Fruit fly (Drosophila melanogaster) whole organism, embryonic: ENCODE results near the gene Pde6.
A peak's percentile ranks its signal among the peaks of the same experiment; 100 is the strongest.

Experiments
- Atf3 ChIP-seq: fragments of 200-800 bp; sonication (Bioruptor generic); optimal IDR thresholded peaks from 3 replicates; lab custom pipeline; 2016; ENCODE audit warnings: missing biosample characterization, missing genetic modification characterization
- CG10543 ChIP-seq: fragments of 200-800 bp; sonication (Bioruptor generic); optimal IDR thresholded peaks from 3 replicates; lab custom pipeline; 2017; ENCODE audit warnings: missing biosample characterization, mild to moderate bottlenecking, missing genetic modification characterization, moderate library complexity
- CG10959 ChIP-seq: fragments of 200-800 bp; sonication (Bioruptor generic); IDR thresholded peaks from 2 replicates; pipeline ENCODE4 v1.3.6; 2022; ENCODE audit warnings: missing biosample characterization, missing genetic modification characterization
- CG12104 ChIP-seq: fragments of 200-800 bp; sonication (Bioruptor generic); optimal IDR thresholded peaks from 3 replicates; lab custom pipeline; 2016; ENCODE audit warnings: missing biosample characterization, missing genetic modification characterization
- CG12236 ChIP-seq: fragments of 200-800 bp; sonication (Bioruptor generic); optimal IDR thresholded peaks from 2 replicates; lab custom pipeline; 2016; ENCODE audit warnings: missing biosample characterization, missing genetic modification characterization
- CG12391 ChIP-seq: fragments of 200-800 bp; sonication (Bioruptor generic); optimal IDR thresholded peaks from 3 replicates; lab custom pipeline; 2018; ENCODE audit warnings: missing biosample characterization, mild to moderate bottlenecking, missing genetic modification characterization, moderate library complexity
- CG13287 ChIP-seq: fragments of 200-800 bp; sonication (Bioruptor generic); IDR thresholded peaks from 2 replicates; pipeline ENCODE4 v1.3.6; 2022; ENCODE audit warnings: missing biosample characterization, missing genetic modification characterization; ENCODE audit not compliant: partially characterized antibody
- CG14710 ChIP-seq: fragments of 200-800 bp; sonication (Bioruptor generic); optimal IDR thresholded peaks from 3 replicates; lab custom pipeline; 2019; ENCODE audit warnings: missing biosample characterization, mild to moderate bottlenecking, missing genetic modification characterization, moderate library complexity
- CG16779 ChIP-seq: fragments of 200-800 bp; sonication (Bioruptor generic); IDR thresholded peaks from 2 replicates; pipeline ENCODE4 v1.3.6; 2022; ENCODE audit warnings: missing biosample characterization, missing genetic modification characterization
- CG2129 ChIP-seq: fragments of 200-800 bp; sonication (Bioruptor generic); IDR thresholded peaks from 2 replicates; pipeline ENCODE4 v1.3.6; 2022; ENCODE audit warnings: missing biosample characterization, missing genetic modification characterization; ENCODE audit not compliant: partially characterized antibody
- CG2199 ChIP-seq: fragments of 200-800 bp; sonication (Bioruptor generic); IDR thresholded peaks from 3 replicates; pipeline ENCODE4 v1.3.6; 2022; ENCODE audit warnings: missing biosample characterization, missing genetic modification characterization
- CG30403 ChIP-seq: fragments of 200-800 bp; sonication (Bioruptor generic); optimal IDR thresholded peaks from 3 replicates; lab custom pipeline; 2016; ENCODE audit warnings: missing biosample characterization, missing genetic modification characterization
- CG32532 ChIP-seq: fragments of 200-800 bp; sonication (Bioruptor generic); IDR thresholded peaks from 2 replicates; pipeline ENCODE4 v1.3.6; 2022; ENCODE audit warnings: missing biosample characterization, missing genetic modification characterization
- CG42726 ChIP-seq: fragments of 200-800 bp; sonication (Bioruptor generic); IDR thresholded peaks from 2 replicates; pipeline ENCODE4 v1.3.6; 2022; ENCODE audit warnings: missing biosample characterization, missing genetic modification characterization; ENCODE audit not compliant: partially characterized antibody
- CG4424 ChIP-seq: fragments of 200-800 bp; sonication (Bioruptor generic); optimal IDR thresholded peaks from 3 replicates; lab custom pipeline; 2016; ENCODE audit warnings: missing biosample characterization, missing genetic modification characterization
- CG4854 ChIP-seq: fragments of 200-800 bp; sonication (Bioruptor generic); optimal IDR thresholded peaks from 2 replicates; lab custom pipeline; 2016; ENCODE audit warnings: missing biosample characterization, missing genetic modification characterization, inconsistent platforms
- CG7556 ChIP-seq: fragments of 200-800 bp; sonication (Bioruptor generic); optimal IDR thresholded peaks from 2 replicates; lab custom pipeline; 2017; ENCODE audit warnings: missing biosample characterization, mild to moderate bottlenecking, missing genetic modification characterization
- CG7786 ChIP-seq: fragments of 200-800 bp; sonication (Bioruptor generic); optimal IDR thresholded peaks from 2 replicates; lab custom pipeline; 2016; ENCODE audit warnings: missing biosample characterization, missing genetic modification characterization
- CG9437 ChIP-seq: fragments of 200-800 bp; sonication (Bioruptor generic); optimal IDR thresholded peaks from 2 replicates; lab custom pipeline; 2018; ENCODE audit warnings: missing biosample characterization, mild to moderate bottlenecking, missing genetic modification characterization
- CG9609 ChIP-seq: fragments of 200-800 bp; sonication (Bioruptor generic); optimal IDR thresholded peaks from 3 replicates; lab custom pipeline; 2016; ENCODE audit warnings: missing biosample characterization, missing genetic modification characterization
- CHES-1-like ChIP-seq: fragments of 200-800 bp; sonication (Bioruptor generic); optimal IDR thresholded peaks from 2 replicates; lab custom pipeline; 2016; ENCODE audit warnings: missing biosample characterization, missing genetic modification characterization
- D19A ChIP-seq: fragments of 200-800 bp; optimal IDR thresholded peaks from 3 replicates; lab custom pipeline; 2019; ENCODE audit warnings: missing biosample characterization, mild to moderate bottlenecking, missing genetic modification characterization, moderate library complexity
- D19B ChIP-seq: fragments of 200-800 bp; sonication (Bioruptor generic); optimal IDR thresholded peaks from 2 replicates; lab custom pipeline; 2017; ENCODE audit warnings: missing biosample characterization, mild to moderate bottlenecking, missing genetic modification characterization
- Dip2 ChIP-seq: fragments of 200-800 bp; sonication (Bioruptor generic); IDR thresholded peaks from 2 replicates; pipeline ENCODE4 v1.3.6; 2022; ENCODE audit warnings: missing biosample characterization, missing genetic modification characterization
- Dll ChIP-seq: fragments of 200-800 bp; sonication (Bioruptor generic); IDR thresholded peaks from 4 replicates; pipeline ENCODE4 v1.3.6; 2022; ENCODE audit warnings: missing biosample characterization, missing genetic modification characterization; ENCODE audit not compliant: partially characterized antibody
- Doc2 ChIP-seq: fragments of 200-800 bp; sonication (Bioruptor generic); IDR thresholded peaks from 2 replicates; pipeline ENCODE4 v1.3.6; 2022; ENCODE audit warnings: missing biosample characterization, missing genetic modification characterization
- Hr3 ChIP-seq: fragments of 200-800 bp; sonication (Bioruptor generic); optimal IDR thresholded peaks from 3 replicates; lab custom pipeline; 2016; ENCODE audit warnings: missing biosample characterization, missing genetic modification characterization
- MBD-R2 ChIP-seq: fragments of 200-800 bp; sonication (Bioruptor generic); IDR thresholded peaks from 2 replicates; pipeline ENCODE4 v1.3.6; 2022; ENCODE audit warnings: missing biosample characterization, missing genetic modification characterization
- MESR4 ChIP-seq: fragments of 200-800 bp; sonication (Bioruptor generic); optimal IDR thresholded peaks from 2 replicates; lab custom pipeline; 2018; ENCODE audit warnings: missing biosample characterization, mild to moderate bottlenecking, missing genetic modification characterization, moderate library complexity
- Mrtf ChIP-seq: fragments of 200-800 bp; sonication (Bioruptor generic); IDR thresholded peaks from 3 replicates; pipeline ENCODE4 v1.3.6; 2022; ENCODE audit warnings: missing biosample characterization, missing genetic modification characterization
- NC2β ChIP-seq: fragments of 200-800 bp; sonication (Bioruptor generic); optimal IDR thresholded peaks from 2 replicates; lab custom pipeline; 2016; ENCODE audit warnings: missing biosample characterization, missing genetic modification characterization
- ato ChIP-seq: fragments of 200-800 bp; sonication (Bioruptor generic); IDR thresholded peaks from 2 replicates; pipeline ENCODE4 v1.3.6; 2022; ENCODE audit warnings: missing biosample characterization, missing genetic modification characterization; ENCODE audit not compliant: partially characterized antibody
- cwo ChIP-seq: fragments of 200-800 bp; sonication (Bioruptor generic); optimal IDR thresholded peaks from 3 replicates; lab custom pipeline; 2017; ENCODE audit warnings: missing biosample characterization, missing genetic modification characterization, mild to moderate bottlenecking, moderate library complexity, missing genetic modification reagents
- dan ChIP-seq: fragments of 200-800 bp; sonication (Bioruptor generic); IDR thresholded peaks from 2 replicates; pipeline ENCODE4 v1.3.6; 2022; ENCODE audit warnings: missing biosample characterization, missing genetic modification characterization
- eyg ChIP-seq: fragments of 200-800 bp; sonication (Bioruptor generic); optimal IDR thresholded peaks from 3 replicates; lab custom pipeline; 2016; ENCODE audit warnings: missing biosample characterization, missing genetic modification characterization
- ftz-f1 ChIP-seq: fragments of 200-800 bp; sonication (Bioruptor generic); optimal IDR thresholded peaks from 2 replicates; lab custom pipeline; 2016; ENCODE audit warnings: missing biosample characterization, missing genetic modification characterization
- oc ChIP-seq: fragments of 200-800 bp; sonication (Bioruptor generic); optimal IDR thresholded peaks from 2 replicates; lab custom pipeline; 2018; ENCODE audit warnings: missing biosample characterization, mild to moderate bottlenecking, missing genetic modification characterization, moderate library complexity
- otp ChIP-seq: fragments of 200-800 bp; sonication (Bioruptor generic); IDR thresholded peaks from 3 replicates; pipeline ENCODE4, ENCODE4 v1.3.6; 2022; ENCODE audit warnings: missing biosample characterization, missing genetic modification characterization
- p53 ChIP-seq: fragments of 200-800 bp; sonication (Bioruptor generic); optimal IDR thresholded peaks from 2 replicates; lab custom pipeline; 2016; ENCODE audit warnings: missing biosample characterization, missing genetic modification characterization
- pzg ChIP-seq: fragments of 200-800 bp; sonication (Bioruptor generic); optimal IDR thresholded peaks from 3 replicates; lab custom pipeline; 2018; ENCODE audit warnings: missing biosample characterization, mild to moderate bottlenecking, missing genetic modification characterization, moderate library complexity
- ranshi ChIP-seq: fragments of 200-800 bp; sonication (Bioruptor generic); IDR thresholded peaks from 2 replicates; pipeline ENCODE4 v1.3.6; 2022; ENCODE audit warnings: missing biosample characterization, missing genetic modification characterization
- sc ChIP-seq, 3 experiments: fragments of >200 bp in 2 of 3; fragments of 200-800 bp in 1 of 3; sonication (Bioruptor generic) in 1 of 3; optimal IDR thresholded peaks; 2 replicates in 2 of 3; 3 replicates in 1 of 3; lab custom pipeline; 2017; ENCODE audit warnings: mild to moderate bottlenecking in 1 of 3, missing biosample characterization in 1 of 3, missing genetic modification characterization in 1 of 3, missing genetic modification reagents in 1 of 3
- slp2 ChIP-seq: fragments of 200-800 bp; sonication (Bioruptor generic); optimal IDR thresholded peaks from 2 replicates; lab custom pipeline; 2016; ENCODE audit warnings: missing biosample characterization, missing genetic modification characterization
- stwl ChIP-seq: fragments of 200-800 bp; sonication (Bioruptor generic); optimal IDR thresholded peaks from 3 replicates; lab custom pipeline; 2018; ENCODE audit warnings: missing biosample characterization, mild to moderate bottlenecking, missing genetic modification characterization, moderate library complexity
- tup ChIP-seq: fragments of 200-800 bp; sonication (Bioruptor generic); optimal IDR thresholded peaks from 2 replicates; lab custom pipeline; 2016; ENCODE audit warnings: missing biosample characterization, mild to moderate bottlenecking, missing genetic modification characterization, moderate library complexity
- tx ChIP-seq: fragments of 200-800 bp; sonication (Bioruptor generic); optimal IDR thresholded peaks from 2 replicates; lab custom pipeline; 2016; ENCODE audit warnings: missing biosample characterization, missing genetic modification characterization
- vvl ChIP-seq: fragments of 200-800 bp; sonication (Bioruptor generic); IDR thresholded peaks from 2 replicates; pipeline ENCODE4 v1.3.6; 2022; ENCODE audit warnings: missing biosample characterization, missing genetic modification characterization
- wek ChIP-seq: fragments of 200-800 bp; sonication (Bioruptor generic); optimal IDR thresholded peaks from 3 replicates; lab custom pipeline; 2018; ENCODE audit warnings: missing biosample characterization, mild to moderate bottlenecking, missing genetic modification characterization, moderate library complexity
- zfh1 ChIP-seq: fragments of 200-800 bp; sonication (Bioruptor generic); IDR thresholded peaks from 3 replicates; pipeline ENCODE4 v1.3.6; 2022; ENCODE audit warnings: missing biosample characterization, missing genetic modification characterization

The Pde6 gene

DNA sequence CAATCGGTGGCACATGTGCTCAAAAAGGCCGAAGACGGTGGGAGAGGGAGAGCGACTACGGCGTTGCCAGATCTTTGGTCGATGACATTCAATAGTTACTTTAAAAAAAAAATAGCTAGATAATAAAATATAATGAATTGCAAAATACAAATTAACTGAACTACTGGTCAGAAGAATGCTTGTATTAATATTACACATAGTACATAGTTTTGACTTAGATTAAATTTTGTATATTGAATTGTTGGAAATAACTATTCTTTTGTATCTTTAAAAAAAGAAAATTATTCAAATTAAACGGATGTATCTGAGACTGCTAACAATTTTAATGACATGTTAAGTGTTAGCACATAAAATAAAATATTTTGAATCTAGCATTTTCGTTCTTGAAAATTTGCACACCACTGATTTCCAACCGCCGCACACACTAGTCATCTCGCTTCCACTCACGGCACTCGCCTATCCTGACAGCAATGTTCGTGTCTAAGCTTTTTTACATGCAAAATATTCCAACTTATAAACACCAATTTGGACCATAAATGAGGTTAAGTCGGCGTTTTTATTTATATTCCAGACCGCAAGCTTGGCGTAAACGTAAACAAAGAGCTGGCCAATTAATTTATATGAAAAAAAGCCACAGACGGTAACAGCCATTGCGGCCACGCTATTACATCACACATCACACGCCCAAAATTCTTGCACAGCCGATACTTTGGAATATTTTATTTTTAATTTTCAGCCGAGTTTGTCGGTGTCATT, 17.0 kb upstream of the Pde6 start (continued):
- TF ChIP-seq CG4854 (GFP tag; lab: Kevin White, UChicago) (no peak), Doc2 (no peak), wek (GFP tag; lab: Kevin White, UChicago) (no peak), CG2199 (GFP tag; lab: Robert Waterston, UW) (no peak), D19B (GFP tag; lab: Kevin White, UChicago) (peak; percentile 68), eyg (no peak), CG7556 (GFP tag; lab: Kevin White, UChicago) (peak; percentile 87), sc (optimal IDR thresholded peaks at IDR 0.05; lab: Kevin White, UChicago) (no peak), sc (GFP tag; optimal IDR thresholded peaks at IDR 0.05; lab: Kevin White, UChicago) (peak; percentile 31), ranshi (GFP tag; lab: Robert Waterston, UW) (peak; percentile 52; the same call in 1 of the 2 replicates), CG12104 (GFP tag; lab: Kevin White, UChicago) (peak; percentile 84), MBD-R2 (peak; percentile 39), cwo (peak; percentile 71), Atf3 (no peak), otp (GFP tag; lab: Robert Waterston, UW) (0 out of 3 replicates have a peak, but pooled peaks have one; percentile 17), slp2 (GFP tag; lab: Kevin White, UChicago) (peak; percentile 11), dan (GFP tag; lab: Robert Waterston, UW) (no peak), CG12391 (tag; lab: Kevin White, UChicago) (peak; percentile 87), Mrtf (GFP tag; lab: Robert Waterston, UW) (peak; percentile 54; the same call in 1 of the 3 replicates), tup (GFP tag; lab: Kevin White, UChicago) (no peak), CG12236 (GFP tag; lab: Kevin White, UChicago) (no peak), CG42726 (GFP tag; lab: Robert Waterston, UW) (no peak), stwl (tag; lab: Kevin White, UChicago) (no peak), ato (GFP tag; lab: Robert Waterston, UW) (no peak), CHES-1-like (GFP tag; lab: Kevin White, UChicago) (peak; percentile 59), vvl (GFP tag; lab: Robert Waterston, UW) (peak; percentile 58; the same call in 1 of the 2 replicates), oc (tag; lab: Kevin White, UChicago) (peak; percentile 37), CG9437 (GFP tag; lab: Kevin White, UChicago) (peak; percentile 73), CG14710 (tag; lab: Kevin White, UChicago) (peak; percentile 84), CG30403 (GFP tag; lab: Kevin White, UChicago) (peak; percentile 91), CG10543 (peak; percentile 74), D19A (tag; lab: Kevin White, UChicago) (peak; percentile 72), CG9609 (peak; percentile 46), Hr3 (peak; percentile 78), CG13287 (no peak), pzg (GFP tag; lab: Kevin White, UChicago) (no peak), CG16779 (no peak), zfh1 (GFP tag; lab: Robert Waterston, UW) (peak; percentile 53; the same call in 2 of the 3 replicates), MESR4 (GFP tag; lab: Kevin White, UChicago) (no peak), CG7786 (GFP tag; lab: Kevin White, UChicago) (peak; percentile 58), NC2β (no peak), CG2129 (GFP tag; lab: Robert Waterston, UW) (no peak), p53 (GFP tag; lab: Kevin White, UChicago) (no peak), Dll (GFP tag; lab: Robert Waterston, UW) (no peak), tx (GFP tag; lab: Kevin White, UChicago) (no peak), CG10959 (GFP tag; lab: Robert Waterston, UW) (no peak), CG32532 (GFP tag; lab: Robert Waterston, UW) (peak; percentile 76), Dip2 (GFP tag; lab: Robert Waterston, UW) (no peak), CG4424 (GFP tag; lab: Kevin White, UChicago) (peak; percentile 83), ftz-f1 (GFP tag; lab: Kevin White, UChicago) (no peak)
